Fruit fly (Drosophila melanogaster) whole organism, embryonic: ENCODE data around the gene hob.
A peak's percentile ranks its signal among the peaks of the same experiment; 100 is the strongest.

ENCODE experiments used
- ATbp ChIP-seq: fragments of 200-800 bp; sonication (Bioruptor generic); optimal IDR thresholded peaks from 2 replicates; lab custom pipeline; 2017; ENCODE audit warnings: missing biosample characterization, mild to moderate bottlenecking, missing genetic modification characterization, missing genetic modification reagents
- Awh ChIP-seq: fragments of 200-800 bp; sonication (Bioruptor generic); IDR thresholded peaks from 2 replicates; pipeline ENCODE4, ENCODE4 v1.3.6; 2022; ENCODE audit warnings: missing biosample characterization, missing genetic modification characterization
- Blimp-1 ChIP-seq: fragments of 200-800 bp; sonication (Bioruptor generic); optimal IDR thresholded peaks from 3 replicates; lab custom pipeline; 2018; ENCODE audit warnings: missing biosample characterization, missing genetic modification characterization, mild to moderate bottlenecking, moderate library complexity, missing genetic modification reagents
- CG10267 ChIP-seq: fragments of 200-800 bp; sonication (Bioruptor generic); optimal IDR thresholded peaks from 2 replicates; lab custom pipeline; 2018; ENCODE audit warnings: missing biosample characterization, mild to moderate bottlenecking, missing genetic modification characterization, moderate library complexity
- CG10274 ChIP-seq: fragments of 200-800 bp; sonication (Bioruptor generic); optimal IDR thresholded peaks from 3 replicates; lab custom pipeline; 2017; ENCODE audit warnings: missing biosample characterization, mild to moderate bottlenecking, missing genetic modification characterization
- CG10543 ChIP-seq: fragments of 200-800 bp; sonication (Bioruptor generic); optimal IDR thresholded peaks from 3 replicates; lab custom pipeline; 2017; ENCODE audit warnings: missing biosample characterization, mild to moderate bottlenecking, missing genetic modification characterization, moderate library complexity
- CG14050 ChIP-seq: fragments of 200-800 bp; sonication (Bioruptor generic); IDR thresholded peaks from 3 replicates; pipeline ENCODE4 v1.3.6; 2022; ENCODE audit warnings: missing biosample characterization, missing genetic modification characterization
- CG1529 ChIP-seq: fragments of 200-800 bp; sonication (Bioruptor generic); optimal IDR thresholded peaks from 3 replicates; lab custom pipeline; 2018; ENCODE audit warnings: missing biosample characterization, missing genetic modification characterization
- CG1602 ChIP-seq: fragments of 200-800 bp; sonication (Bioruptor generic); optimal IDR thresholded peaks from 3 replicates; lab custom pipeline; 2016; ENCODE audit warnings: missing biosample characterization, missing genetic modification characterization
- CG16779 ChIP-seq: fragments of 200-800 bp; sonication (Bioruptor generic); IDR thresholded peaks from 2 replicates; pipeline ENCODE4 v1.3.6; 2022; ENCODE audit warnings: missing biosample characterization, missing genetic modification characterization
- CG17328 ChIP-seq: fragments of 200-800 bp; sonication (Bioruptor generic); IDR thresholded peaks from 2 replicates; pipeline ENCODE4 v1.3.6; 2022; ENCODE audit warnings: missing biosample characterization, missing genetic modification characterization
- CG17359 ChIP-seq: fragments of 200-800 bp; sonication (Bioruptor generic); optimal IDR thresholded peaks from 3 replicates; lab custom pipeline; 2018; ENCODE audit warnings: missing biosample characterization, mild to moderate bottlenecking, missing genetic modification characterization, moderate library complexity
- CG1832 ChIP-seq: fragments of 200-800 bp; sonication (Bioruptor generic); optimal IDR thresholded peaks from 2 replicates; lab custom pipeline; 2017; ENCODE audit warnings: missing biosample characterization, mild to moderate bottlenecking, missing genetic modification characterization, inconsistent platforms
- CG2202 ChIP-seq: fragments of 200-800 bp; sonication (Bioruptor generic); optimal IDR thresholded peaks from 2 replicates; lab custom pipeline; 2018; ENCODE audit warnings: missing biosample characterization, mild to moderate bottlenecking, missing genetic modification characterization
- CG2889 ChIP-seq: fragments of 200-800 bp; sonication (Bioruptor generic); IDR thresholded peaks from 3 replicates; pipeline ENCODE4 v1.3.6; 2022; ENCODE audit warnings: missing biosample characterization, missing genetic modification characterization
- CG30431 ChIP-seq: fragments of 200-800 bp; sonication (Bioruptor generic); optimal IDR thresholded peaks from 2 replicates; lab custom pipeline; 2017; ENCODE audit warnings: missing biosample characterization, missing genetic modification characterization
- CG3407 ChIP-seq: fragments of 200-800 bp; sonication (Bioruptor generic); optimal IDR thresholded peaks from 2 replicates; lab custom pipeline; 2018; ENCODE audit warnings: missing biosample characterization, mild to moderate bottlenecking, missing genetic modification characterization
- CG3726 ChIP-seq: fragments of 200-800 bp; sonication (Bioruptor generic); IDR thresholded peaks from 3 replicates; pipeline ENCODE4, ENCODE4 v1.3.6; 2022; ENCODE audit warnings: missing biosample characterization, missing genetic modification characterization
- CG6254 ChIP-seq: fragments of 200-800 bp; sonication (Bioruptor generic); optimal IDR thresholded peaks from 3 replicates; lab custom pipeline; 2017; ENCODE audit warnings: mild to moderate bottlenecking, missing biosample characterization, missing genetic modification reagents, missing genetic modification characterization
- CG6854 ChIP-seq: fragments of 200-800 bp; sonication (Bioruptor generic); optimal IDR thresholded peaks from 3 replicates; lab custom pipeline; 2017; ENCODE audit warnings: missing biosample characterization, mild to moderate bottlenecking, missing genetic modification characterization
- CG7357 ChIP-seq: fragments of 200-800 bp; sonication (Bioruptor generic); IDR thresholded peaks from 3 replicates; pipeline ENCODE4 v1.3.6; 2022; ENCODE audit warnings: missing biosample characterization, missing genetic modification characterization
- CG7372 ChIP-seq: fragments of 200-800 bp; sonication (Bioruptor generic); IDR thresholded peaks from 2 replicates; pipeline ENCODE4 v1.3.6; 2022; ENCODE audit warnings: missing biosample characterization, missing genetic modification characterization
- CG7928 ChIP-seq: fragments of 200-800 bp; sonication (Bioruptor generic); optimal IDR thresholded peaks from 2 replicates; lab custom pipeline; 2017; ENCODE audit warnings: missing biosample characterization, mild to moderate bottlenecking, missing genetic modification characterization
- CG8089 ChIP-seq: fragments of 200-800 bp; sonication (Bioruptor generic); optimal IDR thresholded peaks from 3 replicates; lab custom pipeline; 2016; ENCODE audit warnings: missing biosample characterization, missing genetic modification characterization
- CG9727 ChIP-seq: fragments of 200-800 bp; sonication (Bioruptor generic); optimal IDR thresholded peaks from 3 replicates; lab custom pipeline; 2017; ENCODE audit warnings: missing biosample characterization, mild to moderate bottlenecking, missing genetic modification characterization
- CTCF ChIP-seq: fragments of 200-800 bp; sonication (Bioruptor generic); optimal IDR thresholded peaks from 2 replicates; lab custom pipeline; 2017; ENCODE audit warnings: missing biosample characterization, mild to moderate bottlenecking, missing genetic modification characterization, moderate library complexity
- E2f1 ChIP-seq: fragments of 200-800 bp; sonication (Bioruptor generic); IDR thresholded peaks from 2 replicates; pipeline ENCODE4 v1.3.6; 2022; ENCODE audit warnings: missing biosample characterization, missing genetic modification characterization
- HmgZ ChIP-seq: fragments of 200-800 bp; sonication (Bioruptor generic); optimal IDR thresholded peaks from 2 replicates; lab custom pipeline; 2018; ENCODE audit warnings: missing biosample characterization, mild to moderate bottlenecking, missing genetic modification characterization
- Kr ChIP-seq: fragments of 200-800 bp; sonication (Bioruptor generic); optimal IDR thresholded peaks from 2 replicates; lab custom pipeline; 2017; ENCODE audit warnings: missing biosample characterization, mild to moderate bottlenecking, missing genetic modification characterization
- Lhr ChIP-seq: fragments of 200-800 bp; sonication (Bioruptor generic); optimal IDR thresholded peaks from 3 replicates; lab custom pipeline; 2017; ENCODE audit warnings: mild to moderate bottlenecking, missing biosample characterization, missing genetic modification reagents, missing genetic modification characterization
- Max ChIP-seq: fragments of 200-800 bp; sonication (Bioruptor generic); optimal IDR thresholded peaks from 2 replicates; lab custom pipeline; 2016; ENCODE audit warnings: missing biosample characterization, mild to moderate bottlenecking, missing genetic modification characterization
- Vsx1 ChIP-seq: fragments of 200-800 bp; sonication (Bioruptor generic); optimal IDR thresholded peaks from 2 replicates; lab custom pipeline; 2017; ENCODE audit warnings: missing biosample characterization, mild to moderate bottlenecking, missing genetic modification characterization, missing genetic modification reagents
- cato ChIP-seq: fragments of 200-800 bp; sonication (Bioruptor generic); optimal IDR thresholded peaks from 2 replicates; lab custom pipeline; 2016; ENCODE audit warnings: missing biosample characterization, missing genetic modification characterization, borderline replicate concordance
- crol ChIP-seq: fragments of 200-800 bp; sonication (Bioruptor generic); IDR thresholded peaks from 2 replicates; pipeline ENCODE4 v1.3.6; 2022; ENCODE audit warnings: missing biosample characterization, missing genetic modification characterization
- dmrt11E ChIP-seq: fragments of 200-800 bp; sonication (Bioruptor generic); optimal IDR thresholded peaks from 3 replicates; lab custom pipeline; 2018; ENCODE audit warnings: missing biosample characterization, mild to moderate bottlenecking, missing genetic modification characterization, moderate library complexity
- ems ChIP-seq: fragments of 200-800 bp; sonication (Bioruptor generic); optimal IDR thresholded peaks from 3 replicates; lab custom pipeline; 2016; ENCODE audit warnings: missing biosample characterization, missing genetic modification characterization
- gce ChIP-seq: fragments of 200-800 bp; sonication (Bioruptor generic); IDR thresholded peaks from 3 replicates; pipeline ENCODE4 v1.3.6; 2022; ENCODE audit warnings: missing biosample characterization, missing genetic modification characterization
- gfzf ChIP-seq: fragments of 200-800 bp; sonication (Bioruptor generic); optimal IDR thresholded peaks from 2 replicates; lab custom pipeline; 2016; ENCODE audit warnings: missing biosample characterization, mild to moderate bottlenecking, missing genetic modification characterization, moderate library complexity
- gro ChIP-seq: fragments of 200-800 bp; sonication (Bioruptor generic); optimal IDR thresholded peaks from 2 replicates; lab custom pipeline; 2016; ENCODE audit warnings: missing biosample characterization, missing genetic modification characterization
- jumu ChIP-seq: fragments of 200-800 bp; sonication (Bioruptor generic); optimal IDR thresholded peaks from 3 replicates; lab custom pipeline; 2016; ENCODE audit warnings: missing biosample characterization, missing genetic modification characterization
- klu ChIP-seq: fragments of 200-800 bp; sonication (Bioruptor generic); IDR thresholded peaks from 2 replicates; pipeline ENCODE4 v1.3.6; 2022; ENCODE audit warnings: missing biosample characterization, missing genetic modification characterization
- p53 ChIP-seq: fragments of 200-800 bp; sonication (Bioruptor generic); optimal IDR thresholded peaks from 2 replicates; lab custom pipeline; 2016; ENCODE audit warnings: missing biosample characterization, missing genetic modification characterization
- pb ChIP-seq: fragments of 200-800 bp; sonication (Bioruptor generic); optimal IDR thresholded peaks from 3 replicates; lab custom pipeline; 2016; ENCODE audit warnings: missing biosample characterization, missing genetic modification characterization
- pita ChIP-seq: fragments of 200-800 bp; sonication (Bioruptor generic); optimal IDR thresholded peaks from 2 replicates; lab custom pipeline; 2017; ENCODE audit warnings: missing biosample characterization, mild to moderate bottlenecking, missing genetic modification characterization
- pnt ChIP-seq: fragments of 200-800 bp; sonication (Bioruptor generic); optimal IDR thresholded peaks from 3 replicates; lab custom pipeline; 2016; ENCODE audit warnings: missing biosample characterization, missing genetic modification characterization
- prd ChIP-seq, 3 experiments: fragments of >200 bp in 2 of 3; fragments of 200-800 bp in 1 of 3; sonication (Bioruptor generic) in 1 of 3; optimal IDR thresholded peaks in 2 of 3; IDR thresholded peaks in 1 of 3; 2 replicates in 2 of 3; 3 replicates in 1 of 3; pipeline versions ENCODE4 v1.3.6 to Lab custom; 2017 to 2022; ENCODE audit warnings: missing biosample characterization in 1 of 3, missing genetic modification characterization in 1 of 3
- pros ChIP-seq: fragments of 200-800 bp; sonication (Bioruptor generic); optimal IDR thresholded peaks from 3 replicates; lab custom pipeline; 2019; ENCODE audit warnings: missing biosample characterization, mild to moderate bottlenecking, missing genetic modification characterization, moderate library complexity
- sc ChIP-seq, 3 experiments: fragments of >200 bp in 2 of 3; fragments of 200-800 bp in 1 of 3; sonication (Bioruptor generic) in 1 of 3; optimal IDR thresholded peaks; 2 replicates in 2 of 3; 3 replicates in 1 of 3; lab custom pipeline; 2017; ENCODE audit warnings: mild to moderate bottlenecking in 1 of 3, missing biosample characterization in 1 of 3, missing genetic modification characterization in 1 of 3, missing genetic modification reagents in 1 of 3
- sima ChIP-seq: fragments of 200-800 bp; sonication (Bioruptor generic); optimal IDR thresholded peaks from 2 replicates; lab custom pipeline; 2016; ENCODE audit warnings: missing biosample characterization, missing genetic modification characterization
- vnd ChIP-seq: fragments of 200-800 bp; sonication (Bioruptor generic); IDR thresholded peaks from 3 replicates; pipeline ENCODE4 v1.3.6; 2022; ENCODE audit warnings: missing biosample characterization, missing genetic modification characterization; ENCODE audit not compliant: partially characterized antibody

hob gene

DNA sequence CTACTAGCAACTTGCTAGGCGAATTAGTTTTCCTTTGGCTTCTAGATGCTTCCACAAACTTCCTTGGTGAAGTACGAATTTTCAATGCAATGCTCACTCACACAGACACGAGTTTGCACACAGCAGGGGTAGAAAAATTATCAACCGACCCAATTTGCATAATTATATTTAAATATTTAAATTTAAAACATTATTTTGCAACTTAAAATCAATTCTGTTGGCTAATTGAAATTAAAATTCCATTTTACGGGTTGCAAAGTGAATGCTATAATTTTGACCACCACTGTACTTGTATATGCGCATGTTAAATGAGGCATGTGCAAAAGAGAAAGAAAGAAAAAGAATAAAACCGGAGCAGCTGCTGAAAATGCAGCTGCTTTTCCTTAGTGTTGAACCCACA lies 24.7 kb downstream of the hob start (continued):
- TF ChIP-seq CG9727 (GFP tag; lab: Kevin White, UChicago) (peak; percentile 94), CG17359 (tag; lab: Kevin White, UChicago) (peak; percentile 98), gfzf (GFP tag; lab: Kevin White, UChicago) (no peak), CG17328 (GFP tag; lab: Robert Waterston, UW) (peak; percentile 96), HmgZ (tag; lab: Kevin White, UChicago) (peak; percentile 92), pros (GFP tag; lab: Kevin White, UChicago) (no peak), crol (peak; percentile 53), CG10267 (tag; lab: Kevin White, UChicago) (peak; percentile 89), CG7372 (GFP tag; lab: Robert Waterston, UW) (peak; percentile 92), pita (GFP tag; lab: Kevin White, UChicago) (no peak), CG6254 (GFP tag; lab: Kevin White, UChicago) (peak; percentile 93), CG3726 (GFP tag; lab: Robert Waterston, UW) (peak; percentile 90; the same call in 2 of the 3 replicates), CTCF (GFP tag; lab: Kevin White, UChicago) (peak; percentile 59), ems (GFP tag; lab: Kevin White, UChicago) (peak; percentile 63), CG2202 (tag; lab: Kevin White, UChicago) (peak; percentile 87), pb (GFP tag; lab: Kevin White, UChicago) (no peak), CG6854 (peak; percentile 88), CG8089 (GFP tag; lab: Kevin White, UChicago) (no peak), CG7928 (peak; percentile 50), dmrt11E (tag; lab: Kevin White, UChicago) (peak; percentile 93), cato (GFP tag; lab: Kevin White, UChicago) (peak; percentile 66), Kr (GFP tag; lab: Kevin White, UChicago) (no peak), gro (GFP tag; lab: Kevin White, UChicago) (peak; percentile 42), CG16779 (GFP tag; lab: Robert Waterston, UW) (peak; percentile 84; the same call in 1 of the 2 replicates), CG3407 (GFP tag; lab: Kevin White, UChicago) (peak; percentile 80), CG1529 (GFP tag; lab: Kevin White, UChicago) (peak; percentile 88), CG10274 (GFP tag; lab: Kevin White, UChicago) (peak; percentile 52), ATbp (GFP tag; lab: Kevin White, UChicago) (peak; percentile 93), CG2889 (peak; percentile 81), sc (optimal IDR thresholded peaks at IDR 0.05; lab: Kevin White, UChicago) (no peak), sc (GFP tag; optimal IDR thresholded peaks at IDR 0.05; lab: Kevin White, UChicago) (peak; percentile 91), jumu (GFP tag; lab: Kevin White, UChicago) (peak; percentile 29), CG1832 (GFP tag; lab: Kevin White, UChicago) (no peak), gce (GFP tag; lab: Robert Waterston, UW) (peak; percentile 86), p53 (GFP tag; lab: Kevin White, UChicago) (no peak), CG30431 (GFP tag; lab: Kevin White, UChicago) (peak; percentile 84), Lhr (GFP tag; lab: Kevin White, UChicago) (peak; percentile 78), Awh (GFP tag; lab: Robert Waterston, UW) (peak; percentile 96), CG14050 (GFP tag; lab: Robert Waterston, UW) (peak; percentile 88), CG7357 (GFP tag; lab: Robert Waterston, UW) (peak; percentile 82), vnd (no peak), sima (GFP tag; lab: Kevin White, UChicago) (no peak), klu (GFP tag; lab: Robert Waterston, UW) (peak; percentile 83), CG1602 (GFP tag; lab: Kevin White, UChicago) (peak; percentile 86), Blimp-1 (GFP tag; lab: Kevin White, UChicago) (peak; percentile 90), Max (GFP tag; lab: Kevin White, UChicago) (peak; percentile 86), E2f1 (peak; percentile 94), Vsx1 (peak; percentile 86), CG10543 (GFP tag; lab: Kevin White, UChicago) (peak; percentile 59), pnt (GFP tag; lab: Kevin White, UChicago) (peak; percentile 42), prd (optimal IDR thresholded peaks at IDR 0.05; lab: Kevin White, UChicago) (no peak), prd (GFP tag; IDR thresholded peaks at IDR 0.05; lab: Robert Waterston, UW) (peak; percentile 97)
